Fruit fly (Drosophila melanogaster) whole organism, prepupa: Measurements from ENCODE around the gene brn.

Experiments used
- CG31627 ChIP-seq: fragments of 200-800 bp; sonication (Bioruptor generic); optimal IDR thresholded peaks from 3 replicates; lab custom pipeline; 2016; ENCODE audit warnings: missing biosample characterization, missing genetic modification characterization
- CG3919 ChIP-seq: fragments of 200-800 bp; sonication (Bioruptor generic); optimal IDR thresholded peaks from 3 replicates; lab custom pipeline; 2016; ENCODE audit warnings: missing biosample characterization, missing genetic modification characterization
- CG6163 ChIP-seq: fragments of 200-800 bp; sonication (Bioruptor generic); IDR thresholded peaks from 3 replicates; pipeline ENCODE4 v1.3.6; 2022; ENCODE audit warnings: missing biosample characterization, missing genetic modification characterization
- CG6276 ChIP-seq: fragments of 200-800 bp; sonication (Bioruptor generic); optimal IDR thresholded peaks from 2 replicates; lab custom pipeline; 2017; ENCODE audit warnings: missing biosample characterization, mild to moderate bottlenecking, missing genetic modification characterization
- CG6792 ChIP-seq: fragments of 200-800 bp; sonication (Bioruptor generic); optimal IDR thresholded peaks from 3 replicates; lab custom pipeline; 2016; ENCODE audit warnings: missing biosample characterization, missing genetic modification characterization
- Gug ChIP-seq: fragments of 200-800 bp; sonication (Bioruptor generic); IDR thresholded peaks from 2 replicates; pipeline ENCODE4 v1.3.6; 2022; ENCODE audit warnings: missing biosample characterization, missing genetic modification characterization
- Hr39 ChIP-seq: fragments of 200-800 bp; sonication (Bioruptor generic); optimal IDR thresholded peaks from 2 replicates; lab custom pipeline; 2016; ENCODE audit warnings: missing biosample characterization, missing genetic modification characterization
- Lpt ChIP-seq: fragments of 200-800 bp; sonication (Bioruptor generic); optimal IDR thresholded peaks from 3 replicates; lab custom pipeline; 2016; ENCODE audit warnings: missing biosample characterization, missing genetic modification characterization
- Sox102F ChIP-seq: fragments of 200-800 bp; sonication (Bioruptor generic); optimal IDR thresholded peaks from 2 replicates; lab custom pipeline; 2016; ENCODE audit warnings: missing biosample characterization, mild to moderate bottlenecking, missing genetic modification characterization
- achi ChIP-seq: fragments of 200-800 bp; sonication (Bioruptor generic); optimal IDR thresholded peaks from 3 replicates; lab custom pipeline; 2016; ENCODE audit warnings: missing biosample characterization, missing genetic modification characterization
- dsx ChIP-seq: fragments of 200-800 bp; optimal IDR thresholded peaks from 3 replicates; lab custom pipeline; 2019; ENCODE audit warnings: missing biosample characterization, mild to moderate bottlenecking, missing genetic modification characterization, moderate library complexity; ENCODE audit not compliant: poor library complexity, severe bottlenecking
- fd85E ChIP-seq: fragments of 200-800 bp; sonication (Bioruptor generic); optimal IDR thresholded peaks from 3 replicates; lab custom pipeline; 2016; ENCODE audit warnings: missing biosample characterization, missing genetic modification characterization
- fkh ChIP-seq: fragments of 200-800 bp; sonication (Bioruptor generic); optimal IDR thresholded peaks from 3 replicates; lab custom pipeline; 2017; ENCODE audit warnings: missing biosample characterization, mild to moderate bottlenecking, missing genetic modification characterization, moderate library complexity

DNA sequence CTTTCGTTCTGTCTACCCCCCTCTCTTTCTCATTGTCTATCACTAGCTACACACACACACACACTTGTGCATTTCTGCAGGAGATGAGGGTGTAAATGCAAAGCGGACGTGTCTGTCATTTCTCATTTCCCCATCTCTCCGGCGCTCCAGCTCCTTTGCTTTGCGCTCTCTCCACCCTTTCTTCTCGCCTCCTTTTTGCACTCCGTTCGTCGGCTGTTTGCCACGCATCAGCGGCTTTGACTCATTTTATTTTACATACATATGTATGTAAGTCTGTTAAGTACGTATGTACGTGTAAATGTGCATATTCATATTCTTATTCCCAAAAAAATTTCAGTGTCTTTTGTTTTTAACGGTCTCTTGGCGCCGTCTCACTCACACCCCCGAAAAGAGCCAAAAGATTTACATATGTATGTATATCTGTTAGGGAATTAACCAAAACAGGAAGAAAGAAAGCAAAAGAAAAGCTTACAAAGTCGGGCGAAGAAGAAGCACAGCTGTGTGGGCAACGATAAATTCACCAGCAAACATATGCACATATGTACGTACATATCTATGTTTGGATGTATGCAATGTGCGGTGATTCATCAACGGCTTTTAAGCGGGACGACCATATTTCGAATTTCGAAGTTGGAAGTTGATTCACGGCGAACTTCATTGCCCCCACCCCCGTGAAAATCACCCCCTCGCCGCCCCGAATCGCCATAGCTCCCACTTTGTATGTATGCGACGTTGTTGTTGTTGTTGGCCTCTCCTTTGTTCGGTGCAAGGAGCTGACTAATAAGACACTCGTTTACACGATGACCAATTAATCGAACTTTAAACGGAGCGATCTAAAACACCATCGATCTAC, 3.3 kb downstream of the brn start:
- TF ChIP-seq CG6163 (GFP tag; lab: Robert Waterston, UW) (0 out of 3 replicates have a peak, but pooled peaks have one; percentile 4), fkh (GFP tag; lab: Kevin White, UChicago) (no peak), CG6792 (GFP tag; lab: Kevin White, UChicago) (no peak), Lpt (GFP tag; lab: Kevin White, UChicago) (no peak), fd85E (GFP tag; lab: Kevin White, UChicago) (no peak), CG6276 (no peak), Hr39 (no peak), CG31627 (GFP tag; lab: Kevin White, UChicago) (no peak), Sox102F (GFP tag; lab: Kevin White, UChicago) (no peak), achi (GFP tag; lab: Kevin White, UChicago) (no peak), Gug (GFP tag; lab: Robert Waterston, UW) (no peak), dsx (GFP tag; lab: Kevin White, UChicago) (peak; percentile 67), CG3919 (GFP tag; lab: Kevin White, UChicago) (no peak)
